Worm (Caenorhabditis elegans): ENCODE data around the gene nep-3.

DNA sequence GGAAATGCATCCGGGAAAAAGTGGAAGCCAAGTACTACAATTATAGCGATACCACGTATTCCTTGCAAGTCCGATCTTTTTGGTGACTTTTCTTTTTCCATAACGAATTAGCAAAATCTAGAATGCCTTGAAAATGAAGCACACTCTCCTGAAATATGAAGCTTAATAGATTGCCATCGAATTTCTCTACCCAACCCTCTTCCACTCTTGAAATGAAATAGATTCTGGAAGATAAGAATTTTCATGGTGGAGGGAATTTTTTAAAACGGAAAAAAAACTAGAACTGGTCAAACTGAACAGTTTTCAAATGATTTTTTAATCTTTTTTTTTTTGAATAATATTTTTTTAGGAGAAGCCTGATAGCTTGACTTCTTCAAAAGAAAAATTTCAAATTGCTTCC, 16.2 kb downstream of the nep-3 start, which contains the start of gene oac-11:
- TF ChIP-seq blmp-1 (tag; optimal IDR thresholded peaks at IDR 0.05; ENCODE audit: insufficient read depth), result no peak
- no peak for TF ChIP-seq snpc-4 (tag; optimal IDR thresholded peaks at IDR 0.05)

Data from whole organism, L2 larva.